Worm (Caenorhabditis elegans) whole organism, L1 larva: ENCODE measurements around the gene F19B6.3.
A peak's percentile ranks its signal among the peaks of the same experiment; 100 is the strongest.

Source experiments
- C04F5.9 ChIP-seq: sonication (generic microtip); optimal IDR thresholded peaks from 2 replicates; lab custom pipeline; 2016; ENCODE audit warnings: missing genetic modification characterization, missing compliant biosample characterization
- C16A3.4 ChIP-seq: fragments of 150-350 bp; optimal IDR thresholded peaks from 2 replicates; lab custom pipeline; 2014; ENCODE audit warnings: missing biosample characterization, missing genetic modification characterization
- C34B4.2 ChIP-seq: sonication (generic microtip); optimal IDR thresholded peaks from 2 replicates; lab custom pipeline; 2017; ENCODE audit warnings: mild to moderate bottlenecking, missing genetic modification characterization, missing compliant biosample characterization
- F16B12.6 ChIP-seq: fragments of 150-350 bp; optimal IDR thresholded peaks from 2 replicates; lab custom pipeline; 2014; ENCODE audit warnings: missing biosample characterization, missing genetic modification characterization
- Y116A8C.19 ChIP-seq: sonication (generic microtip); optimal IDR thresholded peaks from 2 replicates; lab custom pipeline; 2016; ENCODE audit warnings: missing compliant biosample characterization, missing genetic modification characterization, borderline replicate concordance
- alr-1 ChIP-seq: fragments of 200-800 bp; sonication (Bioruptor generic); optimal IDR thresholded peaks from 2 replicates; lab custom pipeline; 2018; ENCODE audit warnings: borderline replicate concordance, mild to moderate bottlenecking, missing genetic modification characterization, missing compliant biosample characterization
- blmp-1 ChIP-seq: fragments of 150-350 bp; optimal IDR thresholded peaks from 2 replicates; lab custom pipeline; 2014; ENCODE audit warnings: missing biosample characterization, missing genetic modification characterization
- ceh-8 ChIP-seq: fragments of 200-800 bp; sonication (Bioruptor generic); optimal IDR thresholded peaks from 2 replicates; lab custom pipeline; 2018; ENCODE audit warnings: mild to moderate bottlenecking, missing genetic modification characterization, moderate library complexity, missing compliant biosample characterization
- ceh-82 ChIP-seq, 3 experiments: fragments of 150-350 bp in 1 of 3; sonication (generic microtip) in 2 of 3; optimal IDR thresholded peaks; 2 replicates each; lab custom pipeline; 2014 to 2017; ENCODE audit warnings: missing biosample characterization in 3 of 3, missing genetic modification characterization in 3 of 3
- ceh-90 ChIP-seq: sonication (generic microtip); optimal IDR thresholded peaks from 2 replicates; lab custom pipeline; 2016; ENCODE audit warnings: missing genetic modification characterization, missing compliant biosample characterization
- ces-1 ChIP-seq: fragments of 150-350 bp; optimal IDR thresholded peaks from 2 replicates; lab custom pipeline; 2014; ENCODE audit warnings: missing biosample characterization, missing genetic modification reagents, missing genetic modification characterization
- dpl-1 ChIP-seq, 3 experiments: fragments of 150-350 bp in 2 of 3; sonication (generic microtip) in 1 of 3; optimal IDR thresholded peaks; 2 replicates each; lab custom pipeline; 2014 to 2017; ENCODE audit warnings: missing biosample characterization in 3 of 3, missing genetic modification characterization in 3 of 3, missing genetic modification reagents in 3 of 3
- dsc-1 ChIP-seq: sonication (generic microtip); optimal IDR thresholded peaks from 2 replicates; lab custom pipeline; 2016; ENCODE audit warnings: mild to moderate bottlenecking, missing genetic modification characterization, missing compliant biosample characterization
- efl-1 ChIP-seq, 4 experiments: fragments of 150-350 bp; optimal IDR thresholded peaks in 3 of 4; peaks in 1 of 4; 1 replicate in 1 of 4; 2 replicates in 3 of 4; lab custom pipeline; 2014; ENCODE audit warnings: missing biosample characterization in 2 of 4, missing genetic modification characterization in 2 of 4, missing genetic modification reagents in 2 of 4
- efl-3 ChIP-seq: fragments of 200-800 bp; sonication (Bioruptor generic); optimal IDR thresholded peaks from 2 replicates; lab custom pipeline; 2018; ENCODE audit warnings: mild to moderate bottlenecking, missing genetic modification characterization, missing compliant biosample characterization
- egl-13 ChIP-seq: sonication (generic microtip); optimal IDR thresholded peaks from 2 replicates; lab custom pipeline; 2016; ENCODE audit warnings: missing genotype, missing genetic modification reagents, missing genetic modification characterization, missing compliant biosample characterization
- elt-2 ChIP-seq: sonication (generic microtip); optimal IDR thresholded peaks from 2 replicates; lab custom pipeline; 2016; ENCODE audit warnings: missing genetic modification characterization, mild to moderate bottlenecking, inconsistent platforms, missing compliant biosample characterization, missing genetic modification reagents
- ets-5 ChIP-seq: fragments of 200-800 bp; sonication (Bioruptor generic); IDR thresholded peaks from 2 replicates; pipeline ENCODE4 v1.3.6; 2022; ENCODE audit warnings: missing genetic modification characterization, missing compliant biosample characterization
- fkh-10 ChIP-seq: sonication (generic microtip); optimal IDR thresholded peaks from 2 replicates; lab custom pipeline; 2017; ENCODE audit warnings: missing biosample characterization, missing genetic modification reagents, missing genetic modification characterization
- grh-1 ChIP-seq: fragments of 200-800 bp; sonication (Bioruptor generic); IDR thresholded peaks from 2 replicates; pipeline ENCODE4 v1.3.6; 2022; ENCODE audit warnings: missing genetic modification reagents, missing genetic modification characterization, missing compliant biosample characterization
- irx-1 ChIP-seq: sonication (generic microtip); optimal IDR thresholded peaks from 2 replicates; lab custom pipeline; 2016; ENCODE audit warnings: missing genetic modification characterization, missing compliant biosample characterization
- isw-1 ChIP-seq: fragments of 200-800 bp; sonication (Bioruptor generic); IDR thresholded peaks from 2 replicates; pipeline ENCODE4 v1.3.6; 2022; ENCODE audit warnings: missing genetic modification characterization, missing compliant biosample characterization
- jun-1 ChIP-seq: fragments of 150-350 bp; optimal IDR thresholded peaks from 2 replicates; lab custom pipeline; 2014; ENCODE audit warnings: missing biosample characterization, missing genetic modification reagents, missing genetic modification characterization
- lin-13 ChIP-seq: fragments of 150-350 bp; optimal IDR thresholded peaks from 2 replicates; lab custom pipeline; 2014; ENCODE audit warnings: missing biosample characterization, missing genetic modification reagents, missing genetic modification characterization
- lin-35 ChIP-seq, 2 experiments: fragments of 150-350 bp; optimal IDR thresholded peaks; 2 replicates each; lab custom pipeline; 2014; ENCODE audit warnings: missing biosample characterization in 2 of 2, missing genetic modification characterization in 2 of 2, missing genetic modification reagents in 2 of 2
- lin-39 ChIP-seq: fragments of 150-350 bp; optimal IDR thresholded peaks from 2 replicates; lab custom pipeline; 2014; ENCODE audit warnings: missing biosample characterization, missing genetic modification reagents, missing genetic modification characterization
- mab-9 ChIP-seq: fragments of 200-800 bp; sonication (Bioruptor generic); IDR thresholded peaks from 2 replicates; pipeline ENCODE4 v1.3.6; 2022; ENCODE audit warnings: missing genetic modification reagents, missing genetic modification characterization, missing compliant biosample characterization
- mep-1 ChIP-seq: fragments of 150-350 bp; optimal IDR thresholded peaks from 2 replicates; lab custom pipeline; 2014; ENCODE audit warnings: missing biosample characterization, missing genetic modification characterization
- nhr-19 ChIP-seq: fragments of 200-800 bp; sonication (Bioruptor generic); conservative IDR thresholded peaks from 2 replicates; pipeline ENCODE4 v1.3.6; 2022; ENCODE audit warnings: missing genetic modification characterization, missing compliant biosample characterization
- nhr-20 ChIP-seq: sonication (generic microtip); optimal IDR thresholded peaks from 2 replicates; lab custom pipeline; 2016; ENCODE audit warnings: mild to moderate bottlenecking, missing genetic modification characterization, missing compliant biosample characterization
- nhr-237 ChIP-seq: fragments of 150-350 bp; optimal IDR thresholded peaks from 2 replicates; lab custom pipeline; 2014; ENCODE audit warnings: missing biosample characterization, missing genetic modification characterization
- nhr-47 ChIP-seq: sonication (generic microtip); optimal IDR thresholded peaks from 2 replicates; lab custom pipeline; 2016; ENCODE audit warnings: mild to moderate bottlenecking, missing genetic modification characterization, moderate library complexity, missing compliant biosample characterization
- nhr-71 ChIP-seq: sonication (generic microtip); optimal IDR thresholded peaks from 2 replicates; lab custom pipeline; 2016; ENCODE audit warnings: mild to moderate bottlenecking, missing genetic modification characterization, moderate library complexity, missing compliant biosample characterization
- nhr-77 ChIP-seq: fragments of 150-350 bp; optimal IDR thresholded peaks from 2 replicates; lab custom pipeline; 2014; ENCODE audit warnings: missing biosample characterization, missing genetic modification characterization
- nhr-85 ChIP-seq: sonication (generic microtip); peaks from one replicate; lab custom pipeline; 2016; ENCODE audit warnings: missing genetic modification characterization, inconsistent platforms, missing compliant biosample characterization
- nhr-90 ChIP-seq: sonication (generic microtip); optimal IDR thresholded peaks from 2 replicates; lab custom pipeline; 2016; ENCODE audit warnings: mild to moderate bottlenecking, missing genetic modification characterization, missing compliant biosample characterization; ENCODE audit not compliant: poor library complexity
- pax-3 ChIP-seq: fragments of 200-800 bp; sonication (Bioruptor generic); optimal IDR thresholded peaks from 2 replicates; lab custom pipeline; 2018; ENCODE audit warnings: mild to moderate bottlenecking, missing genetic modification characterization, moderate library complexity, missing compliant biosample characterization
- skn-1 ChIP-seq: fragments of 150-350 bp; optimal IDR thresholded peaks from 2 replicates; lab custom pipeline; 2014; ENCODE audit warnings: missing biosample characterization, missing genetic modification characterization
- sox-4 ChIP-seq: sonication (generic microtip); optimal IDR thresholded peaks from 2 replicates; lab custom pipeline; 2016; ENCODE audit warnings: missing genetic modification characterization, missing compliant biosample characterization
- tbx-2 ChIP-seq: sonication (generic microtip); optimal IDR thresholded peaks from 2 replicates; lab custom pipeline; 2016; ENCODE audit warnings: missing genetic modification characterization, missing compliant biosample characterization
- unc-130 ChIP-seq: fragments of 150-350 bp; optimal IDR thresholded peaks from 2 replicates; lab custom pipeline; 2017; ENCODE audit warnings: missing biosample characterization, missing genetic modification characterization, inconsistent platforms
- unc-30 ChIP-seq: sonication (generic microtip); optimal IDR thresholded peaks from 2 replicates; lab custom pipeline; 2017; ENCODE audit warnings: missing biosample characterization, missing genetic modification characterization
- xbp-1 ChIP-seq: sonication (generic microtip); optimal IDR thresholded peaks from 2 replicates; lab custom pipeline; 2016; ENCODE audit warnings: missing genetic modification characterization, missing compliant biosample characterization

Gene F19B6.3

ce11 chrIV:12305956-12306355, 21.1 kb upstream of the F19B6.3 start:
- TF ChIP-seq mep-1 (tag; lab: Kevin White, UChicago), result no peak
- TF ChIP-seq ceh-90 (tag; lab: Kevin White, UChicago), result no peak
- no peak for TF ChIP-seq dsc-1
- TF ChIP-seq elt-2 (tag; lab: Kevin White, UChicago), result peak; percentile 69
- TF ChIP-seq fkh-10 (GFP tag; lab: Kevin White, UChicago), result no peak
- TF ChIP-seq efl-3 (GFP tag; lab: Kevin White, UChicago), result no peak
- TF ChIP-seq C04F5.9 (tag; lab: Kevin White, UChicago), result no peak
- no peak for TF ChIP-seq unc-30 (tag; lab: Kevin White, UChicago)
- TF ChIP-seq lin-13 (GFP tag; lab: Kevin White, UChicago), result no peak

ce11 chrIV:12307720-12308119, 19.3 kb upstream of the F19B6.3 start, which contains the start of gene oac-57:
TSS of gene oac-57 (minus strand) at chrIV:12307820.
- TF ChIP-seq ceh-82 (tag; optimal IDR thresholded peaks at IDR 0.05; lab: Kevin White, UChicago) (no peak), grh-1 (GFP tag; lab: Robert Waterston, UW) (no peak), fkh-10 (GFP tag; lab: Kevin White, UChicago) (no peak), xbp-1 (tag; lab: Kevin White, UChicago) (no peak), nhr-85 (tag; lab: Kevin White, UChicago) (no peak), nhr-237 (tag; lab: Kevin White, UChicago) (no peak), alr-1 (no peak), C16A3.4 (tag; lab: Kevin White, UChicago) (no peak), ets-5 (GFP tag; lab: Robert Waterston, UW) (no peak), Y116A8C.19 (tag; lab: Kevin White, UChicago) (no peak), C04F5.9 (tag; lab: Kevin White, UChicago) (no peak)

ce11 chrIV:12311597-12311996, 15.4 kb upstream of the F19B6.3 start, which contains the start of gene oac-58:
TSS of gene oac-58 (minus strand) at chrIV:12311697.
- TF ChIP-seq mab-9 (GFP tag; lab: Robert Waterston, UW) (no peak), efl-1 (optimal IDR thresholded peaks at IDR 0.05; lab: Kevin White, UChicago) (no peak), efl-1 (GFP tag; optimal IDR thresholded peaks at IDR 0.05 in 1 of 2; lab: Kevin White, UChicago) (peak in 1 of 2 experiments; percentile 33)
- TF ChIP-seq, all 84 proteins: peak for 1

- no peak for TF ChIP-seq efl-1 (optimal IDR thresholded peaks at IDR 0.05; lab: Kevin White, UChicago)
- peak in 1 of 2 experiments; percentile 11 for TF ChIP-seq efl-1 (GFP tag; optimal IDR thresholded peaks at IDR 0.05 in 1 of 2; lab: Kevin White, UChicago)
- TF ChIP-seq ces-1 (GFP tag; lab: Kevin White, UChicago), result no peak
- no peak for TF ChIP-seq nhr-47 (tag; lab: Kevin White, UChicago)
- TF ChIP-seq lin-35 (GFP tag; optimal IDR thresholded peaks at IDR 0.05; lab: Kevin White, UChicago), result peak in 1 of 2 experiments; percentile 40
- peak; percentile 70 for TF ChIP-seq blmp-1 (tag; lab: Kevin White, UChicago)
- no peak for TF ChIP-seq nhr-77 (tag; lab: Kevin White, UChicago)
- TF ChIP-seq isw-1, result no peak
- no peak for TF ChIP-seq lin-39
- TF ChIP-seq C34B4.2 (tag; lab: Kevin White, UChicago), result no peak
- TF ChIP-seq F16B12.6 (tag; lab: Kevin White, UChicago), result no peak
- no peak for TF ChIP-seq C04F5.9 (tag; lab: Kevin White, UChicago)
- no peak for TF ChIP-seq fkh-10 (GFP tag; lab: Kevin White, UChicago)
- no peak for TF ChIP-seq ets-5 (GFP tag; lab: Robert Waterston, UW)
- no peak for TF ChIP-seq irx-1
- no peak for TF ChIP-seq nhr-19
- TF ChIP-seq skn-1 (tag; lab: Kevin White, UChicago), result peak; percentile 56
- TF ChIP-seq nhr-90, result no peak
- no peak for TF ChIP-seq efl-3 (GFP tag; lab: Kevin White, UChicago)
- no peak for TF ChIP-seq grh-1 (GFP tag; lab: Robert Waterston, UW)
- no peak for TF ChIP-seq Y116A8C.19 (tag; lab: Kevin White, UChicago)
- TF ChIP-seq egl-13 (tag; lab: Kevin White, UChicago), result no peak
- TF ChIP-seq nhr-71 (tag; lab: Kevin White, UChicago), result no peak
- TF ChIP-seq sox-4 (tag; lab: Kevin White, UChicago), result no peak
- no peak for TF ChIP-seq nhr-20 (tag; lab: Kevin White, UChicago)
- TF ChIP-seq dpl-1 (GFP tag; optimal IDR thresholded peaks at IDR 0.05; lab: Kevin White, UChicago), result peak in 1 of 3 experiments; percentile 42
- TF ChIP-seq nhr-85 (tag; lab: Kevin White, UChicago), result no peak
- TF ChIP-seq lin-13 (GFP tag; lab: Kevin White, UChicago), result no peak
- no peak for TF ChIP-seq ceh-90 (tag; lab: Kevin White, UChicago)
- no peak for TF ChIP-seq dsc-1
- TF ChIP-seq unc-130 (tag; lab: Kevin White, UChicago), result no peak
- TF ChIP-seq pax-3 (tag; lab: Kevin White, UChicago), result no peak
- TF ChIP-seq ceh-8 (GFP tag; lab: Kevin White, UChicago), result no peak
- TF ChIP-seq tbx-2 (tag; lab: Kevin White, UChicago), result no peak
- no peak for TF ChIP-seq jun-1 (tag; lab: Kevin White, UChicago)
Observed at ce11 chrIV:12330840-12331359, 3.9 kb downstream of the F19B6.3 start, which contains the start of gene ufd-1. TSS of gene ufd-1 (minus strand) at chrIV:12330890.
